Fruit fly (Drosophila melanogaster): ENCODE results near the gene CG18508.

dm6 chrX:3188419-3188818, 15.5 kb upstream of the CG18508 start:
- no peak for TF ChIP-seq CG9705 (GFP tag; optimal IDR thresholded peaks at IDR 0.05)
- TF ChIP-seq Abd-B (GFP tag; optimal IDR thresholded peaks at IDR 0.05), result no peak
- no peak for TF ChIP-seq Hnf4 (GFP tag; optimal IDR thresholded peaks at IDR 0.05)
